Worm (Caenorhabditis elegans) whole organism, L2 larva: ENCODE results near the gene sru-48.
A peak's percentile ranks its signal among the peaks of the same experiment; 100 is the strongest.

Experiments
- ceh-16 ChIP-seq: fragments of 150-350 bp; optimal IDR thresholded peaks from 2 replicates; lab custom pipeline; 2014; ENCODE audit warnings: missing biosample characterization, missing genetic modification characterization
- ceh-82 ChIP-seq: fragments of 150-350 bp; optimal IDR thresholded peaks from 2 replicates; lab custom pipeline; 2014; ENCODE audit warnings: missing biosample characterization, missing genetic modification characterization
- crh-2 ChIP-seq: sonication (generic microtip); optimal IDR thresholded peaks from 2 replicates; lab custom pipeline; 2017; ENCODE audit warnings: missing biosample characterization, missing genetic modification characterization
- egl-27 ChIP-seq: sonication (generic microtip); optimal IDR thresholded peaks from 3 replicates; lab custom pipeline; 2017; ENCODE audit warnings: missing biosample characterization, missing genetic modification reagents, missing genetic modification characterization
- elt-3 ChIP-seq: sonication (generic microtip); optimal IDR thresholded peaks from 2 replicates; lab custom pipeline; 2017; ENCODE audit warnings: missing biosample characterization, missing genetic modification characterization
- nhr-11 ChIP-seq: fragments of 150-350 bp; optimal IDR thresholded peaks from 2 replicates; lab custom pipeline; 2014; ENCODE audit warnings: missing biosample characterization, missing genetic modification characterization
- nhr-129 ChIP-seq: fragments of 150-350 bp; optimal IDR thresholded peaks from 2 replicates; lab custom pipeline; 2014; ENCODE audit warnings: missing biosample characterization, missing genetic modification characterization
- nhr-21 ChIP-seq: fragments of 150-350 bp; optimal IDR thresholded peaks from 2 replicates; lab custom pipeline; 2014; ENCODE audit warnings: missing biosample characterization, missing genetic modification characterization
- nhr-77 ChIP-seq: fragments of 150-350 bp; optimal IDR thresholded peaks from 2 replicates; lab custom pipeline; 2014; ENCODE audit warnings: missing biosample characterization, missing genetic modification characterization
- skn-1 ChIP-seq: sonication (generic microtip); optimal IDR thresholded peaks from 2 replicates; lab custom pipeline; 2017; ENCODE audit warnings: missing biosample characterization, missing genetic modification characterization
- snpc-4 ChIP-seq: fragments of 150-350 bp; optimal IDR thresholded peaks from 2 replicates; lab custom pipeline; 2014; ENCODE audit warnings: missing biosample characterization, missing genetic modification characterization
- unc-39 ChIP-seq: fragments of 150-350 bp; optimal IDR thresholded peaks from 2 replicates; lab custom pipeline; 2014; ENCODE audit warnings: missing biosample characterization, missing genetic modification characterization

DNA sequence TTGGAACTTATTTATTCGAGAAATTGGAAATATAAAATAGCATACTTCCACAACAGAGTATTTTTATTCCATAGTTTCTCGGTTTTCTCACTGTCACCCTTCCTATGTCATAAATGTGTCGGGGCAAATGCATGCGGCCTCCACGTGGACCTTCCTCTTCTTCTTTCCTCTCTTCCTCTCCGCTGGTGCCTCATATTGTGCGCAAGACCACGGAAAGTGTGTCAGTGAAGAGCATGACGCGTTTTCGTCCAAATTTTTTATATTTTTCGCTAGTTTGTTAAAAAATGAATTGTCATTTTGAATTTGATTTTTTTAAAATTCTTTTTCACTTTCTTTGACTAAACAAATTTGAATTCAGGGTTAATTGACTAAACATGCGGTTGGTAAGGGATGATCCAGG, 14.9 kb upstream of the sru-48 start, which contains the start of gene mans-3:
- peak; percentile 68 for TF ChIP-seq snpc-4 (tag; lab: Kevin White, UChicago)
- TF ChIP-seq elt-3 (tag; lab: Kevin White, UChicago) = no peak
- peak; percentile 89 for TF ChIP-seq nhr-21 (tag; lab: Kevin White, UChicago)
- peak; percentile 98 for TF ChIP-seq crh-2 (tag; lab: Kevin White, UChicago)
- peak; percentile 67 for TF ChIP-seq skn-1 (tag; lab: Kevin White, UChicago)
- TF ChIP-seq nhr-129 (tag; lab: Kevin White, UChicago) = peak; percentile 93
- TF ChIP-seq nhr-11 (tag; lab: Kevin White, UChicago) = no peak
- TF ChIP-seq egl-27 (tag; lab: Kevin White, UChicago) = peak; percentile 85
- no peak for TF ChIP-seq ceh-82 (tag; lab: Kevin White, UChicago)
- TF ChIP-seq ceh-16 (tag; lab: Kevin White, UChicago) = peak; percentile 59
- TF ChIP-seq unc-39 (tag; lab: Kevin White, UChicago) = no peak
- TF ChIP-seq nhr-77 (tag; lab: Kevin White, UChicago) = peak; percentile 48
